Worm (Caenorhabditis elegans) whole organism, L1 larva: ENCODE data around the gene F31D5.2.

Experiments
- fos-1 ChIP-seq: fragments of 150-350 bp; optimal IDR thresholded peaks from 2 replicates; lab custom pipeline; 2014; ENCODE audit warnings: missing biosample characterization, missing genetic modification characterization
- nhr-28 ChIP-seq: fragments of 150-350 bp; optimal IDR thresholded peaks from 2 replicates; lab custom pipeline; 2014; ENCODE audit warnings: missing biosample characterization, missing genetic modification characterization
- xbp-1 ChIP-seq: sonication (generic microtip); optimal IDR thresholded peaks from 2 replicates; lab custom pipeline; 2016; ENCODE audit warnings: missing genetic modification characterization, missing compliant biosample characterization

ce11 chrII:4182364-4182763 lies 33.1 kb upstream of the F31D5.2 start, which contains the start of gene R03H10.11:
- TF ChIP-seq xbp-1 (tag; lab: Kevin White, UChicago) (no peak), fos-1 (tag; lab: Kevin White, UChicago) (no peak), nhr-28 (tag; lab: Kevin White, UChicago) (no peak)
